Worm (Caenorhabditis elegans) whole organism, L2 larva: Measurements from ENCODE around the gene srw-118.

Source experiments
- C34F6.9 ChIP-seq: fragments of 150-350 bp; optimal IDR thresholded peaks from 2 replicates; lab custom pipeline; 2014; ENCODE audit warnings: missing biosample characterization, missing genetic modification characterization
- egl-27 ChIP-seq: sonication (generic microtip); optimal IDR thresholded peaks from 3 replicates; lab custom pipeline; 2017; ENCODE audit warnings: missing biosample characterization, missing genetic modification reagents, missing genetic modification characterization
- fos-1 ChIP-seq: fragments of 150-350 bp; optimal IDR thresholded peaks from 2 replicates; lab custom pipeline; 2014; ENCODE audit warnings: missing biosample characterization, missing genetic modification characterization
- lin-13 ChIP-seq: fragments of 150-350 bp; optimal IDR thresholded peaks from 2 replicates; lab custom pipeline; 2014; ENCODE audit warnings: missing biosample characterization, missing genetic modification reagents, missing genetic modification characterization
- mab-5 ChIP-seq: fragments of 150-350 bp; optimal IDR thresholded peaks from 2 replicates; lab custom pipeline; 2014; ENCODE audit warnings: missing biosample characterization, missing genetic modification characterization
- nhr-12 ChIP-seq: fragments of 150-350 bp; optimal IDR thresholded peaks from 2 replicates; lab custom pipeline; 2014; ENCODE audit warnings: missing biosample characterization, missing genetic modification characterization
- nhr-23 ChIP-seq: fragments of 150-350 bp; optimal IDR thresholded peaks from 2 replicates; lab custom pipeline; 2014; ENCODE audit warnings: missing biosample characterization, missing genetic modification reagents, missing genetic modification characterization
- nhr-25 ChIP-seq: fragments of 150-350 bp; sonication (generic microtip); optimal IDR thresholded peaks from 3 replicates; lab custom pipeline; 2014; ENCODE audit warnings: missing biosample characterization, missing genetic modification characterization
- nhr-6 ChIP-seq: fragments of 150-350 bp; optimal IDR thresholded peaks from 2 replicates; lab custom pipeline; 2014; ENCODE audit warnings: missing biosample characterization, missing genetic modification characterization
- sma-3 ChIP-seq: sonication (generic microtip); optimal IDR thresholded peaks from 2 replicates; lab custom pipeline; 2016; ENCODE audit warnings: missing genetic modification reagents, missing genetic modification characterization, missing compliant biosample characterization
- unc-39 ChIP-seq: fragments of 150-350 bp; optimal IDR thresholded peaks from 2 replicates; lab custom pipeline; 2014; ENCODE audit warnings: missing biosample characterization, missing genetic modification characterization
- ztf-4 ChIP-seq: fragments of 150-350 bp; optimal IDR thresholded peaks from 2 replicates; lab custom pipeline; 2014; ENCODE audit warnings: missing biosample characterization, missing genetic modification characterization

DNA sequence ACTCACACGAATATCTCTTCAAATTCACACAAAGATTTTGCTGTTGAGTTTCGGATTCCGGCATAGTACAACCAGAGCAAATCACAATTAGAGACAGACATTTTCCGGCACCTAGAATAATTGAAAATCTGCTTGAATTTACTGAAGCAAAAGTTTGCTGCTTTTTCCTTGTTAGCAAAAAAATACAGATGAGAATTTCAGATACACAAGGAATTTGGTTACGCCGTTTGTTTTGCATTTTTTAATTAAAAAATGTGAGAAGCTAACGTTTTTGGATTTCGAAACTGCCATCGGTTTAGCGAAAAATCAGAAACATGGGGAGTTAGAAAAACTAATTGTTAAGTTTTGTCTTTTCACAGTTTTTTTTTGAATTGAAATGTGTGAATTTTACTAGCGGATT is at the start of gene srw-118:
- TF ChIP-seq nhr-6 (tag; lab: Kevin White, UChicago) (no peak), fos-1 (tag; lab: Kevin White, UChicago) (no peak), lin-13 (GFP tag; lab: Kevin White, UChicago) (no peak), unc-39 (tag; lab: Kevin White, UChicago) (no peak), sma-3 (GFP tag; lab: Kevin White, UChicago) (no peak), nhr-23 (tag; lab: Kevin White, UChicago) (no peak), C34F6.9 (tag; lab: Kevin White, UChicago) (no peak), ztf-4 (tag; lab: Kevin White, UChicago) (no peak), mab-5 (no peak), egl-27 (tag; lab: Kevin White, UChicago) (no peak), nhr-12 (tag; lab: Kevin White, UChicago) (no peak), nhr-25 (tag; lab: Kevin White, UChicago) (no peak)
